Worm (Caenorhabditis elegans) whole organism, young adult: ENCODE data around the gene evl-14.

Source experiments
- B0035.1 ChIP-seq: sonication (generic microtip); optimal IDR thresholded peaks from 2 replicates; lab custom pipeline; 2016; ENCODE audit warnings: missing genetic modification characterization, mild to moderate bottlenecking, missing compliant biosample characterization, missing genotype, missing genetic modification reagents
- C06A6.2 ChIP-seq: fragments of 200-800 bp; sonication (Bioruptor generic); conservative IDR thresholded peaks from 2 replicates; pipeline ENCODE4 v1.3.6; 2022; ENCODE audit warnings: missing genetic modification characterization, missing compliant biosample characterization
- C17E4.6 ChIP-seq: fragments of 200-800 bp; sonication (Bioruptor generic); IDR thresholded peaks from 2 replicates; pipeline ENCODE4 v1.3.6; 2022; ENCODE audit warnings: missing genetic modification reagents, missing genetic modification characterization, missing compliant biosample characterization
- D2030.7 ChIP-seq: fragments of 200-800 bp; sonication (Bioruptor generic); IDR thresholded peaks from 2 replicates; pipeline ENCODE4 v1.3.6; 2022; ENCODE audit warnings: missing genetic modification reagents, missing genetic modification characterization, missing compliant biosample characterization
- F23B12.7 ChIP-seq: sonication (generic microtip); optimal IDR thresholded peaks from 2 replicates; lab custom pipeline; 2017; ENCODE audit warnings: missing genetic modification characterization, mild to moderate bottlenecking, missing compliant biosample characterization, antibody characterized with exemption, moderate library complexity; ENCODE audit not compliant: insufficient read depth
- K12H6.12 ChIP-seq: fragments of 200-800 bp; sonication (Bioruptor generic); optimal IDR thresholded peaks from 2 replicates; lab custom pipeline; 2018; ENCODE audit warnings: mild to moderate bottlenecking, missing genetic modification characterization, missing compliant biosample characterization
- Y53G8AR.9 ChIP-seq: fragments of 200-800 bp; sonication (Bioruptor generic); conservative IDR thresholded peaks from 2 replicates; pipeline ENCODE4 v1.3.6; 2022; ENCODE audit warnings: missing genetic modification reagents, missing genetic modification characterization, missing compliant biosample characterization
- Y56A3A.18 ChIP-seq: fragments of 200-800 bp; sonication (Bioruptor generic); IDR thresholded peaks from 2 replicates; pipeline ENCODE4 v1.3.6; 2022; ENCODE audit warnings: missing genetic modification reagents, missing genetic modification characterization, missing compliant biosample characterization
- Y67H2A.10 ChIP-seq: fragments of 200-800 bp; sonication (Bioruptor generic); conservative IDR thresholded peaks from 2 replicates; pipeline ENCODE4 v1.3.6; 2022; ENCODE audit warnings: missing genetic modification reagents, missing genetic modification characterization, missing compliant biosample characterization
- Y79H2A.3 ChIP-seq: fragments of 200-800 bp; sonication (Bioruptor generic); conservative IDR thresholded peaks from 2 replicates; pipeline ENCODE4 v1.3.6; 2022; ENCODE audit warnings: missing genetic modification reagents, missing genetic modification characterization, missing compliant biosample characterization
- Y95B8A.8 ChIP-seq: fragments of 200-800 bp; sonication (Bioruptor generic); IDR thresholded peaks from 2 replicates; pipeline ENCODE4 v1.3.6; 2022; ENCODE audit warnings: missing genetic modification reagents, missing genetic modification characterization, missing compliant biosample characterization
- attf-3 ChIP-seq: fragments of 200-800 bp; sonication (Bioruptor generic); conservative IDR thresholded peaks from 2 replicates; pipeline ENCODE4 v1.3.6; 2022; ENCODE audit warnings: missing genetic modification reagents, missing genetic modification characterization, missing compliant biosample characterization
- attf-5 ChIP-seq: fragments of 200-800 bp; sonication (Bioruptor generic); optimal IDR thresholded peaks from 2 replicates; lab custom pipeline; 2018; ENCODE audit warnings: mild to moderate bottlenecking, missing genetic modification characterization, missing compliant biosample characterization
- ceh-27 ChIP-seq: fragments of 200-800 bp; sonication (Bioruptor generic); optimal IDR thresholded peaks from 2 replicates; lab custom pipeline; 2018; ENCODE audit warnings: mild to moderate bottlenecking, missing genetic modification characterization, moderate library complexity, missing compliant biosample characterization
- ceh-58 ChIP-seq: fragments of 200-800 bp; sonication (Bioruptor generic); IDR thresholded peaks from 2 replicates; pipeline ENCODE4 v1.3.6; 2022; ENCODE audit warnings: missing genetic modification characterization, missing compliant biosample characterization
- efl-1 ChIP-seq: fragments of 150-350 bp; optimal IDR thresholded peaks from 2 replicates; lab custom pipeline; 2014; ENCODE audit warnings: missing biosample characterization, missing genetic modification reagents, missing genetic modification characterization
- egrh-3 ChIP-seq: fragments of 200-800 bp; sonication (Bioruptor generic); IDR thresholded peaks from 2 replicates; pipeline ENCODE4 v1.3.6; 2022; ENCODE audit warnings: missing genetic modification reagents, missing genetic modification characterization, missing compliant biosample characterization
- fkh-3 ChIP-seq: sonication (generic microtip); optimal IDR thresholded peaks from 2 replicates; lab custom pipeline; 2016; ENCODE audit warnings: mild to moderate bottlenecking, missing genetic modification characterization, missing compliant biosample characterization
- gei-17 ChIP-seq: fragments of 200-800 bp; sonication (Bioruptor generic); optimal IDR thresholded peaks from 2 replicates; lab custom pipeline; 2018; ENCODE audit warnings: mild to moderate bottlenecking, missing genetic modification characterization, missing compliant biosample characterization
- hlh-26 ChIP-seq: fragments of 200-800 bp; sonication (Bioruptor generic); conservative IDR thresholded peaks from 2 replicates; pipeline ENCODE4 v1.3.6; 2022; ENCODE audit warnings: missing genetic modification reagents, missing genetic modification characterization, missing compliant biosample characterization
- hmg-1.2 ChIP-seq: fragments of 200-800 bp; sonication (Bioruptor generic); IDR thresholded peaks from 2 replicates; pipeline ENCODE4 v1.3.6; 2022; ENCODE audit warnings: missing genetic modification reagents, missing genetic modification characterization, missing compliant biosample characterization
- let-607 ChIP-seq, 2 experiments: fragments of 200-800 bp in 1 of 2; sonication (Bioruptor generic) in 1 of 2; sonication (generic microtip) in 1 of 2; optimal IDR thresholded peaks; 2 replicates each; lab custom pipeline; 2016 to 2018; ENCODE audit warnings: mild to moderate bottlenecking in 2 of 2, missing compliant biosample characterization in 2 of 2, missing genetic modification characterization in 2 of 2, moderate library complexity in 2 of 2, missing genotype in 1 of 2
- lsy-27 ChIP-seq: sonication (generic microtip); optimal IDR thresholded peaks from 2 replicates; lab custom pipeline; 2017; ENCODE audit warnings: missing genetic modification characterization, mild to moderate bottlenecking, missing compliant biosample characterization, antibody characterized with exemption, missing genotype, borderline replicate concordance; ENCODE audit not compliant: insufficient read depth
- madf-8 ChIP-seq: fragments of 200-800 bp; sonication (Bioruptor generic); conservative IDR thresholded peaks from 2 replicates; pipeline ENCODE4 v1.3.6; 2022; ENCODE audit warnings: missing genetic modification reagents, missing genetic modification characterization, missing compliant biosample characterization
- mel-28 ChIP-seq: sonication (generic microtip); optimal IDR thresholded peaks from 2 replicates; lab custom pipeline; 2016; ENCODE audit warnings: borderline replicate concordance, mild to moderate bottlenecking, missing genetic modification characterization, missing compliant biosample characterization
- nfya-2 ChIP-seq: fragments of 200-800 bp; sonication (Bioruptor generic); IDR thresholded peaks from 2 replicates; pipeline ENCODE4 v1.3.6; 2022; ENCODE audit warnings: missing genetic modification reagents, missing genetic modification characterization, missing compliant biosample characterization
- nfyb-1 ChIP-seq: fragments of 200-800 bp; sonication (Bioruptor generic); IDR thresholded peaks from 2 replicates; pipeline ENCODE4 v1.3.6; 2022; ENCODE audit warnings: missing genetic modification reagents, missing genetic modification characterization, missing compliant biosample characterization
- nhr-179 ChIP-seq: sonication (generic microtip); optimal IDR thresholded peaks from 2 replicates; lab custom pipeline; 2016; ENCODE audit warnings: mild to moderate bottlenecking, missing genetic modification characterization, missing compliant biosample characterization
- sdz-38 ChIP-seq: sonication (generic microtip); optimal IDR thresholded peaks from 2 replicates; lab custom pipeline; 2016; ENCODE audit warnings: missing genotype, missing genetic modification characterization, missing compliant biosample characterization
- snpc-4 ChIP-seq, 5 experiments: fragments of 150-350 bp in 1 of 5; sonication (generic microtip) in 4 of 5; optimal IDR thresholded peaks; 2 replicates each; lab custom pipeline; 2014 to 2018; ENCODE audit warnings: missing genetic modification characterization in 5 of 5, missing biosample characterization in 3 of 5, antibody characterized with exemption in 2 of 5, mild to moderate bottlenecking in 2 of 5, missing compliant biosample characterization in 2 of 5, missing genotype in 2 of 5, moderate library complexity in 2 of 5, missing genetic modification reagents in 1 of 5
- unc-62 ChIP-seq: fragments of 150-350 bp; optimal IDR thresholded peaks from 2 replicates; lab custom pipeline; 2014; ENCODE audit warnings: missing biosample characterization, missing genetic modification reagents, missing genetic modification characterization
- zfh-2 ChIP-seq: fragments of 200-800 bp; sonication (Bioruptor generic); conservative IDR thresholded peaks from 2 replicates; pipeline ENCODE4 v1.3.6; 2022; ENCODE audit warnings: missing genetic modification reagents, missing genetic modification characterization, missing compliant biosample characterization
- ztf-18 ChIP-seq: sonication (generic microtip); optimal IDR thresholded peaks from 2 replicates; lab custom pipeline; 2016; ENCODE audit warnings: missing genotype, mild to moderate bottlenecking, missing genetic modification characterization, missing compliant biosample characterization
- ztf-26 ChIP-seq: sonication (generic microtip); optimal IDR thresholded peaks from 2 replicates; lab custom pipeline; 2017; ENCODE audit warnings: missing genetic modification characterization, missing compliant biosample characterization
- ztf-3 ChIP-seq: fragments of 200-800 bp; sonication (Bioruptor generic); optimal IDR thresholded peaks from 2 replicates; lab custom pipeline; 2018; ENCODE audit warnings: mild to moderate bottlenecking, missing genetic modification characterization, missing compliant biosample characterization
- ztf-6 ChIP-seq: fragments of 200-800 bp; sonication (Bioruptor generic); IDR thresholded peaks from 2 replicates; pipeline ENCODE4 v1.3.6; 2022; ENCODE audit warnings: missing genetic modification reagents, missing genetic modification characterization, missing compliant biosample characterization

evl-14 gene

ce11 chrIII:4277762-4278161 lies 35.2 kb downstream of the evl-14 start:
- TF ChIP-seq fkh-3: no peak
- TF ChIP-seq ztf-18 (tag; lab: Kevin White, UChicago): no peak
- no peak for TF ChIP-seq Y95B8A.8 (GFP tag; lab: Robert Waterston, UW)
- no peak for TF ChIP-seq mel-28 (tag; lab: Kevin White, UChicago)
- TF ChIP-seq Y79H2A.3 (GFP tag; lab: Robert Waterston, UW): no peak

- TF ChIP-seq zfh-2 (GFP tag; lab: Robert Waterston, UW) (0 out of 2 replicates have a peak, but pooled peaks have one; percentile 28), egrh-3 (peak; percentile 39; the same call in 1 of the 2 replicates), hlh-26 (GFP tag; lab: Robert Waterston, UW) (no peak)
Observed at ce11 chrIII:4276277-4276676, 36.7 kb downstream of the evl-14 start.

- TF ChIP-seq madf-8: no peak
- peak; percentile 67 for TF ChIP-seq nfyb-1
- no peak for TF ChIP-seq Y56A3A.18 (GFP tag; lab: Robert Waterston, UW)
Observed at ce11 chrIII:4275704-4276103, 37.2 kb downstream of the evl-14 start.

ce11 chrIII:4274524-4274923 lies 38.4 kb downstream of the evl-14 start:
- TF ChIP-seq D2030.7 (GFP tag; lab: Robert Waterston, UW) (0 out of 2 replicates have a peak, but pooled peaks have one; percentile 9), zfh-2 (GFP tag; lab: Robert Waterston, UW) (no peak), Y67H2A.10 (GFP tag; lab: Robert Waterston, UW) (no peak), attf-3 (no peak), hmg-1.2 (GFP tag; lab: Robert Waterston, UW) (peak; percentile 18; the same call in 1 of the 2 replicates)

- peak; percentile 13 for TF ChIP-seq unc-62 (GFP tag; lab: Kevin White, UChicago)
- TF ChIP-seq C06A6.2 (GFP tag; lab: Robert Waterston, UW): no peak
- TF ChIP-seq, all 124 proteins: peak for 1
Observed at ce11 chrIII:4272864-4273263, 40.1 kb downstream of the evl-14 start.

- TF ChIP-seq F23B12.7 (no peak), ztf-26 (no peak)
Observed at ce11 chrIII:4271059-4271458, 41.9 kb downstream of the evl-14 start.

- TF ChIP-seq Y95B8A.8 (GFP tag; lab: Robert Waterston, UW) (no peak), let-607 (tag; optimal IDR thresholded peaks at IDR 0.05; lab: Kevin White, UChicago) (no peak), attf-5 (GFP tag; lab: Kevin White, UChicago) (peak; percentile 36), zfh-2 (GFP tag; lab: Robert Waterston, UW) (no peak), nfya-2 (GFP tag; lab: Robert Waterston, UW) (no peak), lsy-27 (tag; lab: Kevin White, UChicago) (peak; percentile 5), ceh-27 (GFP tag; lab: Kevin White, UChicago) (no peak), ztf-18 (tag; lab: Kevin White, UChicago) (peak; percentile 94), sdz-38 (tag; lab: Kevin White, UChicago) (no peak), efl-1 (GFP tag; lab: Kevin White, UChicago) (no peak), K12H6.12 (tag; lab: Kevin White, UChicago) (no peak), B0035.1 (tag; lab: Kevin White, UChicago) (no peak), ztf-6 (GFP tag; lab: Robert Waterston, UW) (no peak), gei-17 (no peak), nhr-179 (no peak), Y53G8AR.9 (GFP tag; lab: Robert Waterston, UW) (no peak), ztf-3 (GFP tag; lab: Kevin White, UChicago) (no peak), C17E4.6 (GFP tag; lab: Robert Waterston, UW) (no peak), ceh-58 (GFP tag; lab: Robert Waterston, UW) (no peak), snpc-4 (GFP tag; optimal IDR thresholded peaks at IDR 0.05; lab: Kevin White, UChicago) (peak; percentile 14), snpc-4 (tag; optimal IDR thresholded peaks at IDR 0.05; lab: Kevin White, UChicago) (peak in 3 of 4 experiments; percentile 24 to 40 (median 37))
Observed at ce11 chrIII:4269220-4269935, 43.5 kb downstream of the evl-14 start, which contains the start of the genes sftb-1 and R10E4.1. sftb-1 (minus strand) TSS chrIII:4269270. R10E4.1 (plus strand) TSS chrIII:4269743.
